Worm (Caenorhabditis elegans) whole organism, mixed stage, embryonic: ENCODE results near the gene asp-13.

Experiments
- blmp-1 ChIP-seq: fragments of 150-350 bp; optimal IDR thresholded peaks from 2 replicates; lab custom pipeline; 2014; ENCODE audit warnings: missing biosample characterization, missing genetic modification characterization
- ceh-39 ChIP-seq: fragments of 150-350 bp; optimal IDR thresholded peaks from 2 replicates; lab custom pipeline; 2014; ENCODE audit warnings: missing biosample characterization, missing genetic modification characterization
- ces-1 ChIP-seq: fragments of 150-350 bp; optimal IDR thresholded peaks from 2 replicates; lab custom pipeline; 2014; ENCODE audit warnings: missing biosample characterization, missing genetic modification reagents, missing genetic modification characterization
- drap-1 ChIP-seq: fragments of 200-800 bp; sonication (Bioruptor generic); optimal IDR thresholded peaks from 3 replicates; lab custom pipeline; 2018; ENCODE audit warnings: mild to moderate bottlenecking, missing genetic modification characterization, missing compliant biosample characterization
- elt-1 ChIP-seq: sonication (generic microtip); optimal IDR thresholded peaks from 2 replicates; lab custom pipeline; 2017; ENCODE audit warnings: missing genetic modification characterization, mild to moderate bottlenecking, missing compliant biosample characterization, antibody characterized with exemption, moderate library complexity, borderline replicate concordance; ENCODE audit not compliant: insufficient read depth
- elt-3 ChIP-seq: fragments of 150-350 bp; optimal IDR thresholded peaks from 2 replicates; lab custom pipeline; 2014; ENCODE audit warnings: missing biosample characterization, missing genetic modification characterization
- flh-1 ChIP-seq: fragments of 200-800 bp; sonication (Bioruptor generic); optimal IDR thresholded peaks from 2 replicates; lab custom pipeline; 2018; ENCODE audit warnings: mild to moderate bottlenecking, missing genetic modification characterization, moderate library complexity, missing compliant biosample characterization
- ham-2 ChIP-seq: fragments of 200-800 bp; sonication (Bioruptor generic); optimal IDR thresholded peaks from 2 replicates; lab custom pipeline; 2018; ENCODE audit warnings: mild to moderate bottlenecking, missing genetic modification characterization, missing compliant biosample characterization
- hlh-1 ChIP-seq: fragments of 150-350 bp; optimal IDR thresholded peaks from 2 replicates; lab custom pipeline; 2014; ENCODE audit warnings: missing biosample characterization, missing genetic modification reagents, missing genetic modification characterization
- lin-32 ChIP-seq: fragments of 200-800 bp; sonication (Bioruptor generic); optimal IDR thresholded peaks from 2 replicates; lab custom pipeline; 2018; ENCODE audit warnings: mild to moderate bottlenecking, missing genetic modification characterization, missing compliant biosample characterization
- lsy-2 ChIP-seq: fragments of 150-350 bp; optimal IDR thresholded peaks from 2 replicates; lab custom pipeline; 2014; ENCODE audit warnings: missing biosample characterization, missing genetic modification characterization
- mep-1 ChIP-seq: fragments of 150-350 bp; optimal IDR thresholded peaks from 2 replicates; lab custom pipeline; 2017; ENCODE audit warnings: missing biosample characterization, missing genetic modification reagents, missing genetic modification characterization, inconsistent platforms
- nhr-12 ChIP-seq: fragments of 150-350 bp; optimal IDR thresholded peaks from 2 replicates; lab custom pipeline; 2014; ENCODE audit warnings: missing biosample characterization, missing genetic modification characterization
- nhr-76 ChIP-seq: sonication (generic microtip); optimal IDR thresholded peaks from 2 replicates; lab custom pipeline; 2017; ENCODE audit warnings: missing biosample characterization, missing genetic modification characterization
- pha-4 ChIP-seq: fragments of 150-350 bp; optimal IDR thresholded peaks from 2 replicates; lab custom pipeline; 2018; ENCODE audit warnings: missing biosample characterization, missing genetic modification reagents, missing genetic modification characterization
- sem-2 ChIP-seq: fragments of 200-800 bp; sonication (Bioruptor generic); optimal IDR thresholded peaks from 2 replicates; lab custom pipeline; 2018; ENCODE audit warnings: mild to moderate bottlenecking, missing genetic modification characterization, missing compliant biosample characterization
- sptf-1 ChIP-seq: sonication (generic microtip); optimal IDR thresholded peaks from 2 replicates; lab custom pipeline; 2017; ENCODE audit warnings: mild to moderate bottlenecking, missing genetic modification characterization, moderate library complexity, missing compliant biosample characterization
- tbx-8 ChIP-seq: fragments of 200-800 bp; sonication (Bioruptor generic); optimal IDR thresholded peaks from 2 replicates; lab custom pipeline; 2018; ENCODE audit warnings: mild to moderate bottlenecking, missing genetic modification characterization, moderate library complexity, missing compliant biosample characterization
- unc-120 ChIP-seq: sonication (generic microtip); optimal IDR thresholded peaks from 2 replicates; lab custom pipeline; 2017; ENCODE audit warnings: missing genetic modification characterization, missing compliant biosample characterization; ENCODE audit not compliant: poor library complexity, severe bottlenecking
- unc-39 ChIP-seq: fragments of 150-350 bp; optimal IDR thresholded peaks from 2 replicates; lab custom pipeline; 2014; ENCODE audit warnings: missing biosample characterization, missing genetic modification characterization
- unc-62 ChIP-seq: fragments of 150-350 bp; optimal IDR thresholded peaks from 2 replicates; lab custom pipeline; 2014; ENCODE audit warnings: missing biosample characterization, missing genetic modification reagents, missing genetic modification characterization
- ztf-11 ChIP-seq: fragments of 150-350 bp; optimal IDR thresholded peaks from 2 replicates; lab custom pipeline; 2014; ENCODE audit warnings: missing biosample characterization, missing genetic modification characterization

Gene asp-13

ce11 chrV:8660475-8660874 lies 17.5 kb upstream of the asp-13 start:
- TF ChIP-seq unc-62 (GFP tag; lab: Kevin White, UChicago) (peak; percentile 32), elt-3 (no peak), elt-1 (peak; percentile 96), ham-2 (GFP tag; lab: Kevin White, UChicago) (peak; percentile 59)

- TF ChIP-seq ces-1 = no peak
- TF ChIP-seq unc-62 (GFP tag; lab: Kevin White, UChicago) = peak; percentile 70
- no peak for TF ChIP-seq unc-39 (tag; lab: Kevin White, UChicago)
- TF ChIP-seq hlh-1 = peak; percentile 96
- no peak for TF ChIP-seq pha-4
- TF ChIP-seq ztf-11 (tag; lab: Kevin White, UChicago) = no peak
- TF ChIP-seq ham-2 (GFP tag; lab: Kevin White, UChicago) = no peak
- no peak for TF ChIP-seq blmp-1 (tag; lab: Kevin White, UChicago)
- TF ChIP-seq nhr-12 (tag; lab: Kevin White, UChicago) = no peak
- peak; percentile 55 for TF ChIP-seq unc-120 (tag; lab: Kevin White, UChicago)
- no peak for TF ChIP-seq lsy-2 (tag; lab: Kevin White, UChicago)
Observed at ce11 chrV:8658577-8659362, 15.8 kb upstream of the asp-13 start.

- TF ChIP-seq blmp-1 (tag; lab: Kevin White, UChicago) = no peak
- no peak for TF ChIP-seq pha-4
- no peak for TF ChIP-seq tbx-8
- TF ChIP-seq ztf-11 (tag; lab: Kevin White, UChicago) = no peak
- TF ChIP-seq flh-1 (GFP tag; lab: Kevin White, UChicago) = no peak
Observed at ce11 chrV:8657911-8658310, 14.9 kb upstream of the asp-13 start.

ce11 chrV:8654460-8655419 lies 11.7 kb upstream of the asp-13 start:
- TF ChIP-seq unc-120 (tag; lab: Kevin White, UChicago) (peak; percentile 15), unc-62 (GFP tag; lab: Kevin White, UChicago) (peak; percentile 62), ces-1 (no peak), sem-2 (GFP tag; lab: Kevin White, UChicago) (no peak), hlh-1 (peak; percentile 85)

- no peak for TF ChIP-seq nhr-12 (tag; lab: Kevin White, UChicago)
- peak; percentile 41 for TF ChIP-seq unc-62 (GFP tag; lab: Kevin White, UChicago)
Observed at ce11 chrV:8653080-8653821, 10.3 kb upstream of the asp-13 start.

- TF ChIP-seq unc-62 (GFP tag; lab: Kevin White, UChicago) (no peak), lsy-2 (tag; lab: Kevin White, UChicago) (no peak), nhr-76 (no peak), tbx-8 (no peak), mep-1 (tag; lab: Kevin White, UChicago) (no peak), ceh-39 (no peak), drap-1 (GFP tag; lab: Kevin White, UChicago) (no peak), lin-32 (GFP tag; lab: Kevin White, UChicago) (no peak), unc-120 (tag; lab: Kevin White, UChicago) (no peak), ztf-11 (tag; lab: Kevin White, UChicago) (no peak), ham-2 (GFP tag; lab: Kevin White, UChicago) (no peak), sptf-1 (no peak)
Observed at ce11 chrV:8652177-8652576, 9.2 kb upstream of the asp-13 start.
